Worm (Caenorhabditis elegans) whole organism, young adult: Measurements from ENCODE around the gene ncs-3.

Source experiments
- D2030.7 ChIP-seq: fragments of 200-800 bp; sonication (Bioruptor generic); IDR thresholded peaks from 2 replicates; pipeline ENCODE4 v1.3.6; 2022; ENCODE audit warnings: missing genetic modification reagents, missing genetic modification characterization, missing compliant biosample characterization
- F55B11.4 ChIP-seq: sonication (generic microtip); optimal IDR thresholded peaks from 2 replicates; lab custom pipeline; 2016; ENCODE audit warnings: missing compliant biosample characterization, missing genetic modification characterization, borderline replicate concordance; ENCODE audit not compliant: insufficient read depth
- F57C9.4 ChIP-seq: sonication (generic microtip); optimal IDR thresholded peaks from 2 replicates; lab custom pipeline; 2017; ENCODE audit warnings: mild to moderate bottlenecking, missing genetic modification characterization, missing compliant biosample characterization
- T07F8.4 ChIP-seq: sonication (generic microtip); optimal IDR thresholded peaks from 2 replicates; lab custom pipeline; 2016; ENCODE audit warnings: mild to moderate bottlenecking, missing genetic modification characterization, moderate library complexity, missing compliant biosample characterization
- T26A5.8 ChIP-seq: sonication (generic microtip); optimal IDR thresholded peaks from 2 replicates; lab custom pipeline; 2016; ENCODE audit warnings: missing genetic modification characterization, missing compliant biosample characterization
- Y56A3A.18 ChIP-seq: fragments of 200-800 bp; sonication (Bioruptor generic); IDR thresholded peaks from 2 replicates; pipeline ENCODE4 v1.3.6; 2022; ENCODE audit warnings: missing genetic modification reagents, missing genetic modification characterization, missing compliant biosample characterization
- ZK185.1 ChIP-seq: sonication (generic microtip); optimal IDR thresholded peaks from 2 replicates; lab custom pipeline; 2016; ENCODE audit warnings: mild to moderate bottlenecking, missing genetic modification characterization, missing compliant biosample characterization; ENCODE audit not compliant: poor library complexity, severe bottlenecking
- athp-1 ChIP-seq: sonication (generic microtip); optimal IDR thresholded peaks from 2 replicates; lab custom pipeline; 2017; ENCODE audit warnings: mild to moderate bottlenecking, missing genetic modification characterization, missing compliant biosample characterization
- attf-5 ChIP-seq: fragments of 200-800 bp; sonication (Bioruptor generic); optimal IDR thresholded peaks from 2 replicates; lab custom pipeline; 2018; ENCODE audit warnings: mild to moderate bottlenecking, missing genetic modification characterization, missing compliant biosample characterization
- bed-2 ChIP-seq: fragments of 200-800 bp; sonication (Bioruptor generic); IDR thresholded peaks from 2 replicates; pipeline ENCODE4 v1.3.6; 2022; ENCODE audit warnings: missing genetic modification reagents, missing genetic modification characterization, missing compliant biosample characterization
- ceh-100 ChIP-seq: fragments of 200-800 bp; sonication (Bioruptor generic); IDR thresholded peaks from 2 replicates; pipeline ENCODE4 v1.3.6; 2022; ENCODE audit warnings: missing genetic modification reagents, missing genetic modification characterization, missing compliant biosample characterization
- chd-7 ChIP-seq: sonication (generic microtip); optimal IDR thresholded peaks from 2 replicates; lab custom pipeline; 2016; ENCODE audit warnings: mild to moderate bottlenecking, missing genetic modification characterization, moderate library complexity, missing compliant biosample characterization
- die-1 ChIP-seq: sonication (generic microtip); optimal IDR thresholded peaks from 2 replicates; lab custom pipeline; 2016; ENCODE audit warnings: missing genotype, mild to moderate bottlenecking, missing genetic modification characterization, missing compliant biosample characterization
- efl-1 ChIP-seq: fragments of 150-350 bp; optimal IDR thresholded peaks from 2 replicates; lab custom pipeline; 2014; ENCODE audit warnings: missing biosample characterization, missing genetic modification reagents, missing genetic modification characterization
- egrh-3 ChIP-seq: fragments of 200-800 bp; sonication (Bioruptor generic); IDR thresholded peaks from 2 replicates; pipeline ENCODE4 v1.3.6; 2022; ENCODE audit warnings: missing genetic modification reagents, missing genetic modification characterization, missing compliant biosample characterization
- ekl-4 ChIP-seq: fragments of 200-800 bp; sonication (Bioruptor generic); IDR thresholded peaks from 2 replicates; pipeline ENCODE4 v1.3.6; 2022; ENCODE audit warnings: missing genetic modification reagents, missing genetic modification characterization, missing compliant biosample characterization
- ets-4 ChIP-seq: fragments of 200-800 bp; sonication (Bioruptor generic); optimal IDR thresholded peaks from 2 replicates; lab custom pipeline; 2018; ENCODE audit warnings: mild to moderate bottlenecking, missing genetic modification characterization, missing compliant biosample characterization
- gei-17 ChIP-seq: fragments of 200-800 bp; sonication (Bioruptor generic); optimal IDR thresholded peaks from 2 replicates; lab custom pipeline; 2018; ENCODE audit warnings: mild to moderate bottlenecking, missing genetic modification characterization, missing compliant biosample characterization
- him-1 ChIP-seq: sonication (generic microtip); optimal IDR thresholded peaks from 2 replicates; lab custom pipeline; 2016; ENCODE audit warnings: missing genotype, missing genetic modification reagents, missing genetic modification characterization, missing compliant biosample characterization
- hlh-12 ChIP-seq: sonication (generic microtip); optimal IDR thresholded peaks from 2 replicates; lab custom pipeline; 2016; ENCODE audit warnings: missing genetic modification characterization, missing compliant biosample characterization
- hlh-26 ChIP-seq: fragments of 200-800 bp; sonication (Bioruptor generic); conservative IDR thresholded peaks from 2 replicates; pipeline ENCODE4 v1.3.6; 2022; ENCODE audit warnings: missing genetic modification reagents, missing genetic modification characterization, missing compliant biosample characterization
- lin-54 ChIP-seq: fragments of 200-800 bp; sonication (Bioruptor generic); optimal IDR thresholded peaks from 2 replicates; lab custom pipeline; 2018; ENCODE audit warnings: mild to moderate bottlenecking, missing genetic modification characterization, missing compliant biosample characterization
- lir-1 ChIP-seq: fragments of 200-800 bp; sonication (Bioruptor generic); conservative IDR thresholded peaks from 2 replicates; pipeline ENCODE4 v1.3.6; 2022; ENCODE audit warnings: missing genetic modification reagents, missing genetic modification characterization, missing compliant biosample characterization
- lsl-1 ChIP-seq: fragments of 200-800 bp; sonication (Bioruptor generic); optimal IDR thresholded peaks from 2 replicates; lab custom pipeline; 2018; ENCODE audit warnings: mild to moderate bottlenecking, missing genetic modification characterization, moderate library complexity, missing compliant biosample characterization
- madf-3 ChIP-seq: fragments of 200-800 bp; sonication (Bioruptor generic); IDR thresholded peaks from 2 replicates; pipeline ENCODE4 v1.3.6; 2022; ENCODE audit warnings: missing genetic modification reagents, missing genetic modification characterization, missing compliant biosample characterization
- mel-28 ChIP-seq: sonication (generic microtip); optimal IDR thresholded peaks from 2 replicates; lab custom pipeline; 2016; ENCODE audit warnings: borderline replicate concordance, mild to moderate bottlenecking, missing genetic modification characterization, missing compliant biosample characterization
- nfya-2 ChIP-seq: fragments of 200-800 bp; sonication (Bioruptor generic); IDR thresholded peaks from 2 replicates; pipeline ENCODE4 v1.3.6; 2022; ENCODE audit warnings: missing genetic modification reagents, missing genetic modification characterization, missing compliant biosample characterization
- nhr-90 ChIP-seq: sonication (generic microtip); optimal IDR thresholded peaks from 2 replicates; lab custom pipeline; 2016; ENCODE audit warnings: missing genotype, mild to moderate bottlenecking, missing genetic modification characterization, missing compliant biosample characterization
- pbrm-1 ChIP-seq: fragments of 200-800 bp; sonication (Bioruptor generic); IDR thresholded peaks from 2 replicates; pipeline ENCODE4 v1.3.6; 2022; ENCODE audit warnings: missing genetic modification reagents, missing genetic modification characterization, missing compliant biosample characterization
- pha-4 ChIP-seq: fragments of 150-350 bp; sonication (generic microtip); optimal IDR thresholded peaks from 2 replicates; lab custom pipeline; 2014; ENCODE audit warnings: missing biosample characterization, missing genetic modification reagents, missing genetic modification characterization
- rec-8 ChIP-seq, 2 experiments: sonication (generic microtip); optimal IDR thresholded peaks; 2 replicates each; lab custom pipeline; 2016; ENCODE audit warnings: mild to moderate bottlenecking in 2 of 2, missing genetic modification characterization in 2 of 2, missing genetic modification reagents in 2 of 2, missing genotype in 2 of 2, missing biosample characterization in 1 of 2, missing compliant biosample characterization in 1 of 2, moderate library complexity in 1 of 2
- snpc-1.1 ChIP-seq: sonication (generic microtip); optimal IDR thresholded peaks from 2 replicates; lab custom pipeline; 2017; ENCODE audit warnings: missing genetic modification characterization, mild to moderate bottlenecking, missing compliant biosample characterization, antibody characterized with exemption, moderate library complexity, missing genotype, missing genetic modification reagents; ENCODE audit not compliant: insufficient read depth
- sptf-2 ChIP-seq: fragments of 200-800 bp; sonication (Bioruptor generic); optimal IDR thresholded peaks from 2 replicates; lab custom pipeline; 2018; ENCODE audit warnings: mild to moderate bottlenecking, missing genetic modification characterization, missing compliant biosample characterization
- tbx-9 ChIP-seq: sonication (generic microtip); optimal IDR thresholded peaks from 2 replicates; lab custom pipeline; 2016; ENCODE audit warnings: borderline replicate concordance, missing genetic modification characterization, inconsistent platforms, missing compliant biosample characterization
- unc-130 ChIP-seq: sonication (generic microtip); optimal IDR thresholded peaks from 2 replicates; lab custom pipeline; 2016; ENCODE audit warnings: missing genetic modification reagents, missing genetic modification characterization, missing compliant biosample characterization
- unc-62 ChIP-seq: fragments of 150-350 bp; optimal IDR thresholded peaks from 2 replicates; lab custom pipeline; 2014; ENCODE audit warnings: missing biosample characterization, missing genetic modification reagents, missing genetic modification characterization
- zfh-2 ChIP-seq: fragments of 200-800 bp; sonication (Bioruptor generic); conservative IDR thresholded peaks from 2 replicates; pipeline ENCODE4 v1.3.6; 2022; ENCODE audit warnings: missing genetic modification reagents, missing genetic modification characterization, missing compliant biosample characterization
- ztf-22 ChIP-seq: fragments of 200-800 bp; sonication (Bioruptor generic); optimal IDR thresholded peaks from 2 replicates; lab custom pipeline; 2018; ENCODE audit warnings: mild to moderate bottlenecking, missing genetic modification characterization, moderate library complexity, missing compliant biosample characterization
- ztf-28 ChIP-seq: fragments of 200-800 bp; sonication (Bioruptor generic); IDR thresholded peaks from 2 replicates; pipeline ENCODE4 v1.3.6; 2022; ENCODE audit warnings: missing genetic modification reagents, missing genetic modification characterization, missing compliant biosample characterization

Gene ncs-3

ce11 chrX:1052960-1053359, 921 bp upstream of the ncs-3 start:
- TF ChIP-seq lsl-1 (GFP tag; lab: Kevin White, UChicago) (no peak), hlh-26 (GFP tag; lab: Robert Waterston, UW) (no peak), ets-4 (GFP tag; lab: Kevin White, UChicago) (no peak)

ce11 chrX:1057821-1058377, 4.0 kb downstream of the ncs-3 start:
- TF ChIP-seq egrh-3 (GFP tag; lab: Robert Waterston, UW) (peak; percentile 60), unc-130 (GFP tag; lab: Kevin White, UChicago) (no peak)

ce11 chrX:1060705-1061104, 6.8 kb downstream of the ncs-3 start:
- TF ChIP-seq egrh-3 (GFP tag; lab: Robert Waterston, UW) (no peak), madf-3 (GFP tag; lab: Robert Waterston, UW) (0 out of 2 replicates have a peak, but pooled peaks have one; percentile 10)

ce11 chrX:1062403-1063073, 8.7 kb downstream of the ncs-3 start, which contains the start of gene unc-1:
Gene unc-1, minus strand, starts transcription at chrX:1062453.
- TF ChIP-seq zfh-2 (GFP tag; lab: Robert Waterston, UW) (peak; percentile 46; the same call in 1 of the 2 replicates), unc-62 (GFP tag; lab: Kevin White, UChicago) (no peak), Y56A3A.18 (no peak), F55B11.4 (tag; lab: Kevin White, UChicago) (no peak)

ce11 chrX:1064064-1064463, 10.2 kb downstream of the ncs-3 start:
- TF ChIP-seq lir-1 (GFP tag; lab: Robert Waterston, UW) (no peak), D2030.7 (GFP tag; lab: Robert Waterston, UW) (no peak), him-1 (no peak), F57C9.4 (tag; lab: Kevin White, UChicago) (no peak), T26A5.8 (tag; lab: Kevin White, UChicago) (no peak), nfya-2 (GFP tag; lab: Robert Waterston, UW) (no peak), gei-17 (GFP tag; lab: Kevin White, UChicago) (no peak), ztf-22 (no peak), ztf-28 (GFP tag; lab: Robert Waterston, UW) (no peak), ZK185.1 (no peak), athp-1 (no peak), hlh-12 (tag; lab: Kevin White, UChicago) (no peak), snpc-1.1 (tag; lab: Kevin White, UChicago) (no peak), ekl-4 (GFP tag; lab: Robert Waterston, UW) (no peak), zfh-2 (GFP tag; lab: Robert Waterston, UW) (peak; percentile 98), nhr-90 (tag; lab: Kevin White, UChicago) (no peak), Y56A3A.18 (no peak), attf-5 (GFP tag; lab: Kevin White, UChicago) (no peak), hlh-26 (GFP tag; lab: Robert Waterston, UW) (no peak), bed-2 (GFP tag; lab: Robert Waterston, UW) (no peak), tbx-9 (tag; lab: Kevin White, UChicago) (no peak), efl-1 (GFP tag; lab: Kevin White, UChicago) (no peak), mel-28 (tag; lab: Kevin White, UChicago) (no peak), T07F8.4 (no peak), chd-7 (tag; lab: Kevin White, UChicago) (peak; percentile 63), ets-4 (GFP tag; lab: Kevin White, UChicago) (no peak), rec-8 (tag; optimal IDR thresholded peaks at IDR 0.05; lab: Kevin White, UChicago) (no peak), sptf-2 (GFP tag; lab: Kevin White, UChicago) (no peak), ceh-100 (GFP tag; lab: Robert Waterston, UW) (no peak), pbrm-1 (GFP tag; lab: Robert Waterston, UW) (peak; percentile 29; the same call in 1 of the 2 replicates), pha-4 (tag; lab: Kevin White, UChicago) (no peak), die-1 (no peak), lin-54 (GFP tag; lab: Kevin White, UChicago) (no peak)
